Worm (Caenorhabditis elegans): ENCODE data around the gene R193.2.

Gene R193.2

DNA sequence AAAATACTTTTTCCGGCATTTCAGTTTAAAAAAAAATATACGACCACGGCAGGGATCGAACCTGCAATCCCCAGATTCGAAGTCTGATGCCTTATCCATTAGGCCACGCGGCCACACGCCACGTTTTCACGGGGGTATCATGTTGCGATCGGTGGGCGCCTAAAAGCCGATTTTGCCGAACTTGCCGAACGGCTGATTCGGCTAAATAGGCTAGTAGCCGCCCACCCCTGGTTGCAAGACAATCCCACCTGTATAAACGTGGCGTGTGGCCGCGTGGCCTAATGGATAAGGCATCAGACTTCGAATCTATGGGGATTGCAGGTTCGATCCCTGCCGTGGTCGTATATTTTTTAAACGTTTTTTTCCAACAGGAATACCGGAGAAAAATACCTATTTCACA, 59.3 kb downstream of the R193.2 start:
- TF ChIP-seq unc-62 (GFP tag; optimal IDR thresholded peaks at IDR 0.05): no peak

DNA sequence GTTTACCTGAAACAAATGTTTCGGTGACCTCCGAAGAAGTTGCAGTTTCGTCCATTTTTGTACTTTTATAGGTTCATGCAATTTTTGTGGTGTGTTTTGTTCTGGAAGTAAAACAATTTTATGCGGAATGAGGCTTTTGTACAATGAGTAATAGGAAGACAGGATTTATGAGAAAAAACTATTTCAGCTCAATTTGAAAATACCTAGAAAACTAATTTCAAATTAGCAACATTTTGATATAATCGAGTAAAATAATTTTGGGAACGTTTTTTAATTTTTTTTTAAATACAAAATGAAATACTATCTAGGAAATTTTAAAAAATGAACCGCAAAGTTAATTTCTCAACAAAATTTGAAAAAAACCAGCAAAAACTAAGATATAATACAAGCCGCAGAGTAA, 60.3 kb downstream of the R193.2 start, which contains the start of gene rei-2:
TSS of gene rei-2 (minus strand) at position 101 of the 400 bp plus-strand sequence.
- no peak for TF ChIP-seq unc-62 (GFP tag; optimal IDR thresholded peaks at IDR 0.05)

ce11 chrX:1086406-1086897, 61.9 kb downstream of the R193.2 start:
- TF ChIP-seq unc-62 (GFP tag; optimal IDR thresholded peaks at IDR 0.05): no peak

DNA sequence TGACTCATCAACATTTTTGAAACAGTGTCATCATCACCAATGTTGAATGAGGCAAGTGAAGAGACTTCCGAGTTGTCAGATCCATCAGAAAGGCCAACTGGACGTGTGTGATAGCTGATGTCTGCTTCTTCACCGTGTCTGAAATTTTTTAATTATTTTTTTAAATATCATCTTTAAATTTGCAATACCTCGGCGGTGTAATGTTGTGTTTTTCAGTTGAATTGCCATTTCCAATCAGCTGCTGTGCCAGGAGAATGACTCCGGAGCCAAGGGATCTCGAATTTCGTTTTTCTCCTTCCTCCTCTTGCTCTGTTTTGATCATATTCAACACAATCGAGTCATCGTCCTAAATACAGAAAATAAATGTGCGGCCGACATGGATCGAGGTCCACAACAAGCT, 63.4 kb downstream of the R193.2 start:
- no peak for TF ChIP-seq unc-62 (GFP tag; optimal IDR thresholded peaks at IDR 0.05)
